Fruit fly (Drosophila melanogaster) whole organism, wandering third instar larva: ENCODE results near the gene CoRest.

Experiments
- Abd-B ChIP-seq: fragments of >200 bp; optimal IDR thresholded peaks from 2 replicates; lab custom pipeline; 2017; ENCODE audit warnings: missing biosample characterization, missing genetic modification characterization
- CG32264 ChIP-seq: fragments of 200-800 bp; sonication (Bioruptor generic); optimal IDR thresholded peaks from 2 replicates; lab custom pipeline; 2016; ENCODE audit warnings: missing biosample characterization, missing genetic modification characterization
- CG9705 ChIP-seq: fragments of 200-800 bp; sonication (Bioruptor generic); optimal IDR thresholded peaks from 2 replicates; lab custom pipeline; 2018; ENCODE audit warnings: missing biosample characterization, mild to moderate bottlenecking, missing genetic modification characterization
- CrebA ChIP-seq: fragments of 200-800 bp; sonication (Bioruptor generic); optimal IDR thresholded peaks from 2 replicates; lab custom pipeline; 2016; ENCODE audit warnings: missing biosample characterization, mild to moderate bottlenecking, missing genetic modification characterization, borderline replicate concordance
- Dfd ChIP-seq: fragments of >200 bp; optimal IDR thresholded peaks from 2 replicates; lab custom pipeline; 2017; ENCODE audit warnings: missing biosample characterization, missing genetic modification characterization
- Dif ChIP-seq: fragments of 200-275, 200-300 bp; sonication (Bioruptor generic); optimal IDR thresholded peaks from 2 replicates; lab custom pipeline; 2018; ENCODE audit warnings: missing biosample characterization, missing genetic modification characterization; ENCODE audit not compliant: partially characterized antibody
- GATAd ChIP-seq: sonication (Bioruptor generic); optimal IDR thresholded peaks from 2 replicates; lab custom pipeline; 2016; ENCODE audit warnings: missing biosample characterization, missing genetic modification characterization
- HLH106 ChIP-seq: fragments of 200-800 bp; optimal IDR thresholded peaks from 3 replicates; lab custom pipeline; 2019; ENCODE audit warnings: missing biosample characterization, mild to moderate bottlenecking, missing genetic modification characterization, moderate library complexity
- Hnf4 ChIP-seq: fragments of 200-800 bp; sonication (Bioruptor generic); optimal IDR thresholded peaks from 2 replicates; lab custom pipeline; 2016; ENCODE audit warnings: missing biosample characterization, mild to moderate bottlenecking, missing genetic modification characterization
- Hr78 ChIP-seq: fragments of >200 bp; optimal IDR thresholded peaks from 2 replicates; lab custom pipeline; 2017; ENCODE audit warnings: missing biosample characterization, missing genetic modification characterization
- Hr83 ChIP-seq: fragments of 200-300 bp; sonication (Bioruptor generic); optimal IDR thresholded peaks from 2 replicates; lab custom pipeline; 2016; ENCODE audit warnings: missing biosample characterization, mild to moderate bottlenecking, missing genetic modification characterization, moderate library complexity; ENCODE audit not compliant: poor library complexity, severe bottlenecking
- Jra ChIP-seq: sonication (Bioruptor generic); optimal IDR thresholded peaks from 2 replicates; lab custom pipeline; 2016; ENCODE audit warnings: missing biosample characterization, missing genetic modification characterization
- Mio ChIP-seq: sonication (Bioruptor generic); optimal IDR thresholded peaks from 2 replicates; lab custom pipeline; 2016; ENCODE audit warnings: missing biosample characterization, missing genetic modification characterization
- Myc ChIP-seq: fragments of >200 bp; optimal IDR thresholded peaks from 2 replicates; lab custom pipeline; 2017
- N ChIP-seq: fragments of >200 bp; optimal IDR thresholded peaks from 2 replicates; lab custom pipeline; 2018; ENCODE audit warnings: missing biosample characterization, missing external identifiers, missing genetic modification characterization
- OdsH ChIP-seq: fragments of 200-800 bp; sonication (Bioruptor generic); optimal IDR thresholded peaks from 2 replicates; lab custom pipeline; 2016; ENCODE audit warnings: missing biosample characterization, mild to moderate bottlenecking, missing genetic modification characterization
- Rel ChIP-seq, 2 experiments: fragments of 200-800 bp; sonication (Bioruptor generic) in 1 of 2; optimal IDR thresholded peaks; 2 replicates in 1 of 2; 3 replicates in 1 of 2; lab custom pipeline; 2016 to 2019; ENCODE audit warnings: mild to moderate bottlenecking in 2 of 2, missing biosample characterization in 2 of 2, missing genetic modification characterization in 2 of 2, moderate library complexity in 1 of 2
- Sp1 ChIP-seq: fragments of 200-800 bp; sonication (Bioruptor generic); optimal IDR thresholded peaks from 3 replicates; lab custom pipeline; 2019; ENCODE audit warnings: missing biosample characterization, mild to moderate bottlenecking, missing genetic modification characterization, moderate library complexity
- Vsx2 ChIP-seq: fragments of 200-300, 225-300 bp; sonication (Bioruptor generic); optimal IDR thresholded peaks from 2 replicates; lab custom pipeline; 2018; ENCODE audit warnings: missing biosample characterization, missing genetic modification characterization; ENCODE audit not compliant: partially characterized antibody
- br ChIP-seq: fragments of 200-800 bp; sonication (Bioruptor generic); optimal IDR thresholded peaks from 2 replicates; lab custom pipeline; 2016; ENCODE audit warnings: missing biosample characterization, missing genetic modification characterization
- brk ChIP-seq: fragments of 200-800 bp; sonication (Bioruptor generic); optimal IDR thresholded peaks from 2 replicates; lab custom pipeline; 2016; ENCODE audit warnings: missing biosample characterization, mild to moderate bottlenecking, missing genetic modification characterization
- dl ChIP-seq, 2 experiments: fragments of 175-275, 200-275 bp in 1 of 2; fragments of 200-275 bp in 1 of 2; sonication (Bioruptor generic); optimal IDR thresholded peaks; lab custom pipeline; 2018; ENCODE audit warnings: mild to moderate bottlenecking in 2 of 2, missing biosample characterization in 2 of 2, missing genetic modification characterization in 2 of 2, moderate library complexity in 2 of 2; ENCODE audit not compliant: partially characterized antibody in 2 of 2, insufficient read depth in 1 of 2
- dmrt93B ChIP-seq: fragments of 200-800 bp; sonication (Bioruptor generic); optimal IDR thresholded peaks from 2 replicates; lab custom pipeline; 2018; ENCODE audit warnings: missing biosample characterization, mild to moderate bottlenecking, missing genetic modification characterization
- dsf ChIP-seq: sonication (Bioruptor generic); optimal IDR thresholded peaks from 2 replicates; lab custom pipeline; 2016; ENCODE audit warnings: missing biosample characterization, missing genetic modification characterization, borderline replicate concordance
- ey ChIP-seq: fragments of 200-800 bp; sonication (Bioruptor generic); optimal IDR thresholded peaks from 2 replicates; lab custom pipeline; 2016; ENCODE audit warnings: missing biosample characterization, missing genetic modification characterization
- foxo ChIP-seq, 2 experiments: fragments of 200-800 bp; sonication (Bioruptor generic); optimal IDR thresholded peaks; 2 replicates in 1 of 2; 3 replicates in 1 of 2; lab custom pipeline; 2016 to 2017; ENCODE audit warnings: missing biosample characterization in 2 of 2, missing genetic modification characterization in 2 of 2
- fru ChIP-seq: fragments of 200-800 bp; sonication (Bioruptor generic); optimal IDR thresholded peaks from 3 replicates; lab custom pipeline; 2016; ENCODE audit warnings: missing biosample characterization, mild to moderate bottlenecking, missing genetic modification characterization
- h ChIP-seq: fragments of 200-800 bp; sonication (Bioruptor generic); optimal IDR thresholded peaks from 3 replicates; lab custom pipeline; 2016; ENCODE audit warnings: missing biosample characterization, mild to moderate bottlenecking, missing genetic modification characterization
- jim ChIP-seq: fragments of 175-275, 200-325 bp; sonication (Bioruptor generic); optimal IDR thresholded peaks from 2 replicates; lab custom pipeline; 2016; ENCODE audit warnings: missing biosample characterization, mild to moderate bottlenecking, missing genetic modification characterization
- lola ChIP-seq: fragments of >200 bp; optimal IDR thresholded peaks from 2 replicates; lab custom pipeline; 2017; ENCODE audit warnings: missing biosample characterization, missing genetic modification characterization
- pan ChIP-seq: fragments of >200 bp; optimal IDR thresholded peaks from 2 replicates; lab custom pipeline; 2017
- psq ChIP-seq: fragments of 200-800 bp; sonication (Bioruptor generic); optimal IDR thresholded peaks from 3 replicates; lab custom pipeline; 2017; ENCODE audit warnings: missing biosample characterization, mild to moderate bottlenecking, missing genetic modification characterization, moderate library complexity
- rgr ChIP-seq: fragments of 200-800 bp; sonication (Bioruptor generic); optimal IDR thresholded peaks from 3 replicates; lab custom pipeline; 2016; ENCODE audit warnings: missing biosample characterization, mild to moderate bottlenecking, missing genetic modification characterization
- sage ChIP-seq: fragments of 200-800 bp; sonication (Bioruptor generic); optimal IDR thresholded peaks from 2 replicates; lab custom pipeline; 2016; ENCODE audit warnings: missing biosample characterization, mild to moderate bottlenecking, missing genetic modification characterization
- sv ChIP-seq: fragments of 200-800 bp; sonication (Bioruptor generic); optimal IDR thresholded peaks from 3 replicates; lab custom pipeline; 2016; ENCODE audit warnings: missing biosample characterization, missing genetic modification characterization
- tai ChIP-seq: sonication (Bioruptor generic); optimal IDR thresholded peaks from 2 replicates; lab custom pipeline; 2016; ENCODE audit warnings: missing biosample characterization, missing genetic modification characterization
- usp ChIP-seq: fragments of >200 bp; optimal IDR thresholded peaks from 2 replicates; lab custom pipeline; 2017; ENCODE audit warnings: missing biosample characterization, missing genetic modification characterization
- woc ChIP-seq: sonication (Bioruptor generic); optimal IDR thresholded peaks from 2 replicates; lab custom pipeline; 2016; ENCODE audit warnings: missing biosample characterization, mild to moderate bottlenecking, missing genetic modification characterization

The CoRest gene

dm6 chrX:19548438-19548837 lies 26.7 kb downstream of the CoRest start:
- no peak for TF ChIP-seq sv (GFP tag; lab: Kevin White, UChicago)
- TF ChIP-seq rgr (GFP tag; lab: Kevin White, UChicago): no peak

- TF ChIP-seq CrebA (GFP tag; lab: Kevin White, UChicago): no peak
Observed at dm6 chrX:19549570-19549969, 27.8 kb downstream of the CoRest start.

- no peak for TF ChIP-seq tai (GFP tag; lab: Kevin White, UChicago)
- no peak for TF ChIP-seq Myc (lab: Kevin White, UChicago)
- TF ChIP-seq Jra: no peak
- peak; percentile 66 for TF ChIP-seq HLH106 (tag; lab: Kevin White, UChicago)
- no peak for TF ChIP-seq Hnf4 (GFP tag; lab: Kevin White, UChicago)
- peak; percentile 32 for TF ChIP-seq ey
- no peak for TF ChIP-seq brk
- TF ChIP-seq rgr (GFP tag; lab: Kevin White, UChicago): no peak
- no peak for TF ChIP-seq Hr83 (GFP tag; lab: Kevin White, UChicago)
- no peak for TF ChIP-seq br (GFP tag; lab: Kevin White, UChicago)
- TF ChIP-seq dmrt93B (GFP tag; lab: Kevin White, UChicago): no peak
- TF ChIP-seq foxo (GFP tag; optimal IDR thresholded peaks at IDR 0.05; lab: Kevin White, UChicago): no peak
- TF ChIP-seq Dfd (GFP tag; lab: Kevin White, UChicago): no peak
- TF ChIP-seq psq (GFP tag; lab: Kevin White, UChicago): peak; percentile 48
- TF ChIP-seq pan (lab: Kevin White, UChicago): no peak
- TF ChIP-seq lola (GFP tag; lab: Kevin White, UChicago): no peak
- no peak for TF ChIP-seq CG32264
- TF ChIP-seq GATAd (GFP tag; lab: Kevin White, UChicago): no peak
- peak; percentile 37 for TF ChIP-seq CG9705 (GFP tag; lab: Kevin White, UChicago)
- TF ChIP-seq Dif: no peak
- no peak for TF ChIP-seq Hr78 (GFP tag; lab: Kevin White, UChicago)
- TF ChIP-seq fru (GFP tag; lab: Kevin White, UChicago): peak; percentile 53
- TF ChIP-seq OdsH (GFP tag; lab: Kevin White, UChicago): no peak
- TF ChIP-seq sage: no peak
- TF ChIP-seq Vsx2: no peak
- TF ChIP-seq dl (GFP tag; optimal IDR thresholded peaks at IDR 0.05; lab: Kevin White, UChicago; ENCODE audit: insufficient read depth in 1 of 2, partially characterized antibody in 2 of 2): no peak
- no peak for TF ChIP-seq jim
- no peak for TF ChIP-seq Abd-B
- no peak for TF ChIP-seq h (GFP tag; lab: Kevin White, UChicago)
- TF ChIP-seq woc: no peak
- TF ChIP-seq N (GFP tag; lab: Kevin White, UChicago): peak; percentile 64
- no peak for TF ChIP-seq dsf (GFP tag; lab: Kevin White, UChicago)
- no peak for TF ChIP-seq Mio (GFP tag; lab: Kevin White, UChicago)
- no peak for TF ChIP-seq Sp1 (GFP tag; lab: Kevin White, UChicago)
- TF ChIP-seq sv (GFP tag; lab: Kevin White, UChicago): peak; percentile 58
- TF ChIP-seq CrebA (GFP tag; lab: Kevin White, UChicago): no peak
- TF ChIP-seq usp: no peak
Observed at dm6 chrX:19565714-19566316, 44.1 kb downstream of the CoRest start, which contains the start of the genes Grip84 and car. Grip84 (minus strand) TSS chrX:19565764. car (plus strand) TSS chrX:19566019.

DNA sequence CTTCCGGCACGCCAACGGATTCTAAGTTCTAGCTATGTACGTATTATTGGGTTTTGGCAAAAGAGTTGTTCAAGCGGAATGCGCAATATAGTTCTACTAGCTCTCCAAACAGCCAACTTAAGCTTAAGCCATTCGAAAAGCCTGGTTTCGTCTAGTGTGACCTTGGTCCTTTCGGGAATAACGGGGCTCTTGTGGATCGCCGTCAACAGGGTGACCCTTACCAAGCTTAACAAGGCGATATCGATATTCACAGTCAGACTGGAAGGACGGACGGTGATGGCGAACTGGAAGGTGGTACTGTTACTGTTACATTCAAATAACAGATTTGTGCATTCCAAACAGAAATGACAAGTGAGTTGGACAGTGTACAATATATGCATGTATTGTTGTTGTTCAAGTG lies 52.0 kb downstream of the CoRest start:
- TF ChIP-seq fru (GFP tag; lab: Kevin White, UChicago) (no peak), rgr (GFP tag; lab: Kevin White, UChicago) (no peak), Rel (GFP tag; optimal IDR thresholded peaks at IDR 0.05; lab: Kevin White, UChicago) (no peak), Rel (tag; optimal IDR thresholded peaks at IDR 0.05; lab: Kevin White, UChicago) (no peak), Dif (no peak), N (GFP tag; lab: Kevin White, UChicago) (no peak), lola (GFP tag; lab: Kevin White, UChicago) (no peak), jim (no peak), dl (GFP tag; optimal IDR thresholded peaks at IDR 0.05; lab: Kevin White, UChicago; ENCODE audit: insufficient read depth in 1 of 2, partially characterized antibody in 2 of 2) (no peak), Jra (no peak), dmrt93B (GFP tag; lab: Kevin White, UChicago) (no peak), Dfd (GFP tag; lab: Kevin White, UChicago) (no peak), CG9705 (GFP tag; lab: Kevin White, UChicago) (no peak), Abd-B (no peak), Vsx2 (no peak), foxo (GFP tag; optimal IDR thresholded peaks at IDR 0.05; lab: Kevin White, UChicago) (no peak), pan (lab: Kevin White, UChicago) (no peak), sv (GFP tag; lab: Kevin White, UChicago) (no peak), Mio (GFP tag; lab: Kevin White, UChicago) (no peak), Hr78 (GFP tag; lab: Kevin White, UChicago) (no peak)
- TF ChIP-seq, all 38 proteins: peak for 0
